Fruit fly (Drosophila melanogaster) whole organism, embryonic: ENCODE results near the gene CG17349.
A peak's percentile ranks its signal among the peaks of the same experiment; 100 is the strongest.

Experiments used
- Adf1 ChIP-seq: fragments of 200-800 bp; sonication (Bioruptor generic); IDR thresholded peaks from 2 replicates; pipeline ENCODE4 v1.3.6; 2022; ENCODE audit warnings: missing biosample characterization, missing genetic modification characterization
- Awh ChIP-seq: fragments of 200-800 bp; sonication (Bioruptor generic); IDR thresholded peaks from 2 replicates; pipeline ENCODE4, ENCODE4 v1.3.6; 2022; ENCODE audit warnings: missing biosample characterization, missing genetic modification characterization
- CG11247 ChIP-seq: fragments of 200-800 bp; sonication (Bioruptor generic); IDR thresholded peaks from 2 replicates; pipeline ENCODE4 v1.3.6; 2022; ENCODE audit warnings: missing biosample characterization, missing genetic modification characterization
- CG14667 ChIP-seq: fragments of 200-800 bp; sonication (Bioruptor generic); IDR thresholded peaks from 2 replicates; pipeline ENCODE4 v1.3.6; 2022; ENCODE audit warnings: missing biosample characterization, missing genetic modification characterization
- CG1529 ChIP-seq: fragments of 200-800 bp; sonication (Bioruptor generic); optimal IDR thresholded peaks from 3 replicates; lab custom pipeline; 2018; ENCODE audit warnings: missing biosample characterization, missing genetic modification characterization
- CG15479 ChIP-seq: fragments of 200-800 bp; sonication (Bioruptor generic); optimal IDR thresholded peaks from 3 replicates; lab custom pipeline; 2019; ENCODE audit warnings: missing biosample characterization, mild to moderate bottlenecking, missing genetic modification characterization, moderate library complexity
- CG17186 ChIP-seq: fragments of 200-800 bp; sonication (Bioruptor generic); optimal IDR thresholded peaks from 3 replicates; lab custom pipeline; 2017; ENCODE audit warnings: missing biosample characterization, missing genetic modification reagents, missing genetic modification characterization
- CG17568 ChIP-seq: fragments of 200-800 bp; sonication (Bioruptor generic); optimal IDR thresholded peaks from 2 replicates; lab custom pipeline; 2018; ENCODE audit warnings: missing biosample characterization, mild to moderate bottlenecking, missing genetic modification characterization, moderate library complexity
- CG17829 ChIP-seq: fragments of 200-800 bp; optimal IDR thresholded peaks from 2 replicates; lab custom pipeline; 2019; ENCODE audit warnings: missing biosample characterization, mild to moderate bottlenecking, missing genetic modification characterization, moderate library complexity
- CG2129 ChIP-seq: fragments of 200-800 bp; sonication (Bioruptor generic); IDR thresholded peaks from 2 replicates; pipeline ENCODE4 v1.3.6; 2022; ENCODE audit warnings: missing biosample characterization, missing genetic modification characterization; ENCODE audit not compliant: partially characterized antibody
- CG2202 ChIP-seq: fragments of 200-800 bp; sonication (Bioruptor generic); optimal IDR thresholded peaks from 2 replicates; lab custom pipeline; 2018; ENCODE audit warnings: missing biosample characterization, mild to moderate bottlenecking, missing genetic modification characterization
- CG31224 ChIP-seq: fragments of 200-800 bp; sonication (Bioruptor generic); IDR thresholded peaks from 2 replicates; pipeline ENCODE4 v1.3.6; 2022; ENCODE audit warnings: missing biosample characterization, missing genetic modification characterization
- CG5245 ChIP-seq: fragments of 200-800 bp; sonication (Bioruptor generic); optimal IDR thresholded peaks from 3 replicates; lab custom pipeline; 2016; ENCODE audit warnings: missing biosample characterization, missing genetic modification characterization
- CG6254 ChIP-seq: fragments of 200-800 bp; sonication (Bioruptor generic); optimal IDR thresholded peaks from 3 replicates; lab custom pipeline; 2017; ENCODE audit warnings: mild to moderate bottlenecking, missing biosample characterization, missing genetic modification reagents, missing genetic modification characterization
- CG8089 ChIP-seq: fragments of 200-800 bp; sonication (Bioruptor generic); optimal IDR thresholded peaks from 3 replicates; lab custom pipeline; 2016; ENCODE audit warnings: missing biosample characterization, missing genetic modification characterization
- CG8388 ChIP-seq: fragments of 200-800 bp; sonication (Bioruptor generic); optimal IDR thresholded peaks from 2 replicates; lab custom pipeline; 2019; ENCODE audit warnings: missing biosample characterization, mild to moderate bottlenecking, missing genetic modification characterization, moderate library complexity
- CG9797 ChIP-seq: fragments of 200-800 bp; sonication (Bioruptor generic); optimal IDR thresholded peaks from 3 replicates; lab custom pipeline; 2018; ENCODE audit warnings: missing biosample characterization, mild to moderate bottlenecking, missing genetic modification characterization
- Deaf1 ChIP-seq: fragments of 200-800 bp; optimal IDR thresholded peaks from 3 replicates; lab custom pipeline; 2019; ENCODE audit warnings: missing biosample characterization, mild to moderate bottlenecking, missing genetic modification characterization, moderate library complexity
- Dll ChIP-seq: fragments of 200-800 bp; sonication (Bioruptor generic); IDR thresholded peaks from 4 replicates; pipeline ENCODE4 v1.3.6; 2022; ENCODE audit warnings: missing biosample characterization, missing genetic modification characterization; ENCODE audit not compliant: partially characterized antibody
- Doc2 ChIP-seq: fragments of 200-800 bp; sonication (Bioruptor generic); IDR thresholded peaks from 2 replicates; pipeline ENCODE4 v1.3.6; 2022; ENCODE audit warnings: missing biosample characterization, missing genetic modification characterization
- Mad ChIP-seq: fragments of 200-800 bp; sonication (Bioruptor generic); optimal IDR thresholded peaks from 2 replicates; lab custom pipeline; 2016; ENCODE audit warnings: missing biosample characterization, missing genetic modification characterization
- Mrtf ChIP-seq: fragments of 200-800 bp; sonication (Bioruptor generic); IDR thresholded peaks from 3 replicates; pipeline ENCODE4 v1.3.6; 2022; ENCODE audit warnings: missing biosample characterization, missing genetic modification characterization
- Neu2 ChIP-seq: fragments of 200-800 bp; sonication (Bioruptor generic); optimal IDR thresholded peaks from 3 replicates; lab custom pipeline; 2016; ENCODE audit warnings: missing biosample characterization, missing genetic modification characterization, borderline replicate concordance
- Ravus ChIP-seq: fragments of 200-800 bp; sonication (Bioruptor generic); IDR thresholded peaks from 2 replicates; pipeline ENCODE4 v1.3.6; 2022; ENCODE audit warnings: missing biosample characterization, missing genetic modification characterization
- YL-1 ChIP-seq: fragments of 200-800 bp; sonication (Bioruptor generic); optimal IDR thresholded peaks from 3 replicates; lab custom pipeline; 2017; ENCODE audit warnings: missing biosample characterization, mild to moderate bottlenecking, missing genetic modification characterization
- chn ChIP-seq: fragments of 200-800 bp; sonication (Bioruptor generic); optimal IDR thresholded peaks from 2 replicates; lab custom pipeline; 2016; ENCODE audit warnings: missing biosample characterization, missing genetic modification characterization
- crol ChIP-seq: fragments of 200-800 bp; sonication (Bioruptor generic); IDR thresholded peaks from 2 replicates; pipeline ENCODE4 v1.3.6; 2022; ENCODE audit warnings: missing biosample characterization, missing genetic modification characterization
- da ChIP-seq: fragments of 200-800 bp; sonication (Bioruptor generic); optimal IDR thresholded peaks from 2 replicates; lab custom pipeline; 2016; ENCODE audit warnings: missing biosample characterization, missing genetic modification characterization
- danr ChIP-seq: fragments of 200-800 bp; sonication (Bioruptor generic); IDR thresholded peaks from 2 replicates; pipeline ENCODE4 v1.3.6; 2022; ENCODE audit warnings: missing biosample characterization, missing genetic modification characterization
- dimm ChIP-seq: fragments of 200-800 bp; sonication (Bioruptor generic); IDR thresholded peaks from 2 replicates; pipeline ENCODE4 v1.3.6; 2022; ENCODE audit warnings: missing biosample characterization, missing genetic modification characterization
- ewg ChIP-seq: fragments of 200-800 bp; sonication (Bioruptor generic); optimal IDR thresholded peaks from 3 replicates; lab custom pipeline; 2017; ENCODE audit warnings: mild to moderate bottlenecking, missing biosample characterization, missing genetic modification reagents, missing genetic modification characterization
- fd64A ChIP-seq: fragments of 200-800 bp; sonication (Bioruptor generic); optimal IDR thresholded peaks from 3 replicates; lab custom pipeline; 2018; ENCODE audit warnings: missing biosample characterization, mild to moderate bottlenecking, missing genetic modification characterization
- fu2 ChIP-seq: fragments of 200-800 bp; sonication (Bioruptor generic); optimal IDR thresholded peaks from 2 replicates; lab custom pipeline; 2016; ENCODE audit warnings: missing biosample characterization, missing genetic modification characterization
- gcm ChIP-seq: fragments of 200-800 bp; sonication (Bioruptor generic); optimal IDR thresholded peaks from 2 replicates; lab custom pipeline; 2019; ENCODE audit warnings: missing biosample characterization, mild to moderate bottlenecking, missing genetic modification characterization, moderate library complexity
- grn ChIP-seq: fragments of 200-800 bp; sonication (Bioruptor generic); optimal IDR thresholded peaks from 3 replicates; lab custom pipeline; 2017; ENCODE audit warnings: missing biosample characterization, missing genetic modification characterization
- insv ChIP-seq, 2 experiments: fragments of 200-800 bp; sonication (Bioruptor generic); optimal IDR thresholded peaks; 3 replicates each; lab custom pipeline; 2016 to 2018; ENCODE audit warnings: missing biosample characterization in 2 of 2, missing genetic modification characterization in 2 of 2
- jigr1 ChIP-seq: fragments of 200-800 bp; sonication (Bioruptor generic); IDR thresholded peaks from 3 replicates; pipeline ENCODE4 v1.3.6; 2022; ENCODE audit warnings: missing biosample characterization, missing genetic modification characterization
- kni ChIP-seq: fragments of 200-800 bp; sonication (Bioruptor generic); optimal IDR thresholded peaks from 3 replicates; lab custom pipeline; 2017; ENCODE audit warnings: mild to moderate bottlenecking, missing biosample characterization, missing genetic modification reagents, missing genetic modification characterization
- lov ChIP-seq, 2 experiments: fragments of 200-800 bp in 1 of 2; fragments of >200 bp in 1 of 2; sonication (Bioruptor generic) in 1 of 2; IDR thresholded peaks in 1 of 2; optimal IDR thresholded peaks in 1 of 2; 2 replicates in 1 of 2; 3 replicates in 1 of 2; pipeline versions ENCODE4 v1.3.6 to Lab custom; 2017 to 2022; ENCODE audit warnings: missing biosample characterization in 1 of 2, missing genetic modification characterization in 1 of 2
- otp ChIP-seq: fragments of 200-800 bp; sonication (Bioruptor generic); IDR thresholded peaks from 3 replicates; pipeline ENCODE4, ENCODE4 v1.3.6; 2022; ENCODE audit warnings: missing biosample characterization, missing genetic modification characterization
- prd ChIP-seq, 3 experiments: fragments of >200 bp in 2 of 3; fragments of 200-800 bp in 1 of 3; sonication (Bioruptor generic) in 1 of 3; optimal IDR thresholded peaks in 2 of 3; IDR thresholded peaks in 1 of 3; 2 replicates in 2 of 3; 3 replicates in 1 of 3; pipeline versions ENCODE4 v1.3.6 to Lab custom; 2017 to 2022; ENCODE audit warnings: missing biosample characterization in 1 of 3, missing genetic modification characterization in 1 of 3
- pros ChIP-seq: fragments of 200-800 bp; sonication (Bioruptor generic); optimal IDR thresholded peaks from 3 replicates; lab custom pipeline; 2019; ENCODE audit warnings: missing biosample characterization, mild to moderate bottlenecking, missing genetic modification characterization, moderate library complexity
- run ChIP-seq: fragments of 200-800 bp; sonication (Bioruptor generic); optimal IDR thresholded peaks from 3 replicates; lab custom pipeline; 2018; ENCODE audit warnings: missing biosample characterization, mild to moderate bottlenecking, missing genetic modification characterization
- sens-2 ChIP-seq: fragments of 200-800 bp; sonication (Bioruptor generic); IDR thresholded peaks from 2 replicates; pipeline ENCODE4 v1.3.6; 2022; ENCODE audit warnings: missing biosample characterization, missing genetic modification characterization
- stwl ChIP-seq: fragments of 200-800 bp; sonication (Bioruptor generic); optimal IDR thresholded peaks from 3 replicates; lab custom pipeline; 2018; ENCODE audit warnings: missing biosample characterization, mild to moderate bottlenecking, missing genetic modification characterization, moderate library complexity
- tll ChIP-seq, 2 experiments: fragments of 200-800 bp in 1 of 2; fragments of >200 bp in 1 of 2; sonication (Bioruptor generic) in 1 of 2; optimal IDR thresholded peaks; 2 replicates each; lab custom pipeline; 2017 to 2019; ENCODE audit warnings: missing biosample characterization in 2 of 2, missing genetic modification characterization in 2 of 2, mild to moderate bottlenecking in 1 of 2, moderate library complexity in 1 of 2
- ttk ChIP-seq: fragments of 200-800 bp; sonication (Bioruptor generic); IDR thresholded peaks from 2 replicates; pipeline ENCODE4 v2.1.2; 2022; ENCODE audit warnings: missing biosample characterization, missing genetic modification characterization
- usp ChIP-seq: fragments of >200 bp; optimal IDR thresholded peaks from 2 replicates; lab custom pipeline; 2017; ENCODE audit warnings: missing biosample characterization, missing genetic modification characterization
- z ChIP-seq: fragments of 200-800 bp; sonication (Bioruptor generic); IDR thresholded peaks from 3 replicates; pipeline ENCODE4 v1.3.6; 2022; ENCODE audit warnings: missing biosample characterization, missing genetic modification characterization
- zfh1 ChIP-seq: fragments of 200-800 bp; sonication (Bioruptor generic); IDR thresholded peaks from 3 replicates; pipeline ENCODE4 v1.3.6; 2022; ENCODE audit warnings: missing biosample characterization, missing genetic modification characterization

The CG17349 gene

dm6 chr2L:19323530-19324023 lies 46.7 kb upstream of the CG17349 start (continued):
- TF ChIP-seq CG2129 (GFP tag; lab: Robert Waterston, UW) (no peak), da (GFP tag; lab: Kevin White, UChicago) (no peak), stwl (tag; lab: Kevin White, UChicago) (no peak), Neu2 (GFP tag; lab: Kevin White, UChicago) (no peak), otp (GFP tag; lab: Robert Waterston, UW) (no peak), CG14667 (GFP tag; lab: Robert Waterston, UW) (no peak), CG5245 (GFP tag; lab: Kevin White, UChicago) (no peak), CG17568 (GFP tag; lab: Kevin White, UChicago) (no peak), Awh (peak; percentile 62; the same call in 1 of the 2 replicates), run (tag; lab: Kevin White, UChicago) (no peak), CG6254 (GFP tag; lab: Kevin White, UChicago) (peak; percentile 35), CG11247 (no peak), dimm (GFP tag; lab: Robert Waterston, UW) (no peak), CG31224 (GFP tag; lab: Robert Waterston, UW) (no peak), Ravus (no peak), z (GFP tag; lab: Robert Waterston, UW) (no peak), pros (GFP tag; lab: Kevin White, UChicago) (peak; percentile 46), prd (optimal IDR thresholded peaks at IDR 0.05; lab: Kevin White, UChicago) (no peak), prd (GFP tag; IDR thresholded peaks at IDR 0.05; lab: Robert Waterston, UW) (0 out of 3 replicates have a peak, but pooled peaks have one; percentile 39), fu2 (GFP tag; lab: Kevin White, UChicago) (no peak), crol (GFP tag; lab: Robert Waterston, UW) (peak; percentile 49; the same call in 1 of the 2 replicates), Mad (GFP tag; lab: Kevin White, UChicago) (no peak), CG17186 (GFP tag; lab: Kevin White, UChicago) (no peak), gcm (GFP tag; lab: Kevin White, UChicago) (no peak), Adf1 (GFP tag; lab: Robert Waterston, UW) (no peak), grn (peak; percentile 99), CG1529 (GFP tag; lab: Kevin White, UChicago) (no peak), zfh1 (GFP tag; lab: Robert Waterston, UW) (0 out of 3 replicates have a peak, but pooled peaks have one; percentile 3), chn (GFP tag; lab: Kevin White, UChicago) (no peak), Doc2 (no peak), ttk (no peak), tll (GFP tag; optimal IDR thresholded peaks at IDR 0.05; lab: Kevin White, UChicago) (peak in 1 of 2 experiments; percentile 92), insv (GFP tag; optimal IDR thresholded peaks at IDR 0.05; lab: Kevin White, UChicago) (peak in 1 of 2 experiments; percentile 35), kni (peak; percentile 97), sens-2 (peak; percentile 71; the same call in 1 of the 2 replicates), lov (optimal IDR thresholded peaks at IDR 0.05; lab: Kevin White, UChicago) (no peak), lov (GFP tag; IDR thresholded peaks at IDR 0.05; lab: Robert Waterston, UW) (no peak), Mrtf (GFP tag; lab: Robert Waterston, UW) (no peak), danr (GFP tag; lab: Robert Waterston, UW) (no peak), ewg (no peak), CG15479 (peak; percentile 99), Deaf1 (tag; lab: Kevin White, UChicago) (peak; percentile 61), CG17829 (no peak), CG8388 (GFP tag; lab: Kevin White, UChicago) (no peak), jigr1 (GFP tag; lab: Robert Waterston, UW) (no peak), CG8089 (GFP tag; lab: Kevin White, UChicago) (no peak), Dll (no peak), usp (GFP tag; lab: Kevin White, UChicago) (no peak), CG9797 (GFP tag; lab: Kevin White, UChicago) (no peak), fd64A (no peak), CG2202 (tag; lab: Kevin White, UChicago) (no peak), YL-1 (no peak)
